Fruit fly (Drosophila melanogaster) whole organism: ENCODE results near the gene rgn.

ENCODE experiments used
- CG8478 ChIP-seq: fragments of >200 bp; optimal IDR thresholded peaks from 2 replicates; lab custom pipeline; 2018; ENCODE audit warnings: inconsistent platforms
- Dll ChIP-seq: fragments of >200 bp; optimal IDR thresholded peaks from 2 replicates; lab custom pipeline; 2017
- EcR ChIP-seq, 2 experiments: fragments of >200 bp; optimal IDR thresholded peaks; 2 replicates each; lab custom pipeline; 2017; ENCODE audit warnings: missing biosample characterization in 2 of 2, missing genetic modification characterization in 2 of 2, missing genetic modification reagents in 2 of 2
- pan ChIP-seq: fragments of >200 bp; optimal IDR thresholded peaks from 2 replicates; lab custom pipeline; 2017
- psq ChIP-seq: fragments of >200 bp; optimal IDR thresholded peaks from 2 replicates; lab custom pipeline; 2017
- usp ChIP-seq: fragments of >200 bp; optimal IDR thresholded peaks from 2 replicates; lab custom pipeline; 2017; ENCODE audit warnings: missing biosample characterization, missing genetic modification characterization, mixed read lengths

DNA sequence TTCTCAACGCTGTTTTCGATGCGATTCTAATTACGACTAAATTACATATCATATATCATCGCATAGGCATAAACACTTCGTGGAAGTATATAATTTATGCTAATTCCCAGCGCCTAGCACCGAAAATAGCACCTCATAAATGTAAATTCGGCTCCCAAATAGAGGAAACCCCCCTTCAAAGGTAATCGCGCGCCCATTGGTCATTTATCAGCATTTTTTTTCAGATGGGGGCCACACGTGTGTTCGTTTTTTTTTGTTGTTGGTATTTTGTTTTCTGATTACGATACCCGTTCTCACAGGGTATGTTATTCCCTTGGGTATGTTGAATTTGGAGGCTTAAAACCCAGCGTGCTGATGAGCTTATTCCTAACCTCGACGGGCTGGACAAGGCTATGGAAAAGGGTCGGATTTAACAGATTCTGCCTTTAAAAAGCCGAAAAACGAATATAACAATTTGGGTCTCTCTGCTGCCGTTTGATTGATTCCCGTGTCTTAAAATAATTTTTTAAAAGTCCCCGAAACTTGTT is 34.7 kb downstream of the rgn start:
- TF ChIP-seq CG8478 (lab: Kevin White, UChicago) (no peak), pan (no peak), Dll (lab: Kevin White, UChicago) (no peak), psq (lab: Kevin White, UChicago) (no peak), EcR (GFP tag; optimal IDR thresholded peaks at IDR 0.05; lab: Kevin White, UChicago) (no peak), usp (GFP tag; lab: Kevin White, UChicago) (no peak)
